Fruit fly (Drosophila melanogaster): Measurements from ENCODE around the gene CG5790.

DNA sequence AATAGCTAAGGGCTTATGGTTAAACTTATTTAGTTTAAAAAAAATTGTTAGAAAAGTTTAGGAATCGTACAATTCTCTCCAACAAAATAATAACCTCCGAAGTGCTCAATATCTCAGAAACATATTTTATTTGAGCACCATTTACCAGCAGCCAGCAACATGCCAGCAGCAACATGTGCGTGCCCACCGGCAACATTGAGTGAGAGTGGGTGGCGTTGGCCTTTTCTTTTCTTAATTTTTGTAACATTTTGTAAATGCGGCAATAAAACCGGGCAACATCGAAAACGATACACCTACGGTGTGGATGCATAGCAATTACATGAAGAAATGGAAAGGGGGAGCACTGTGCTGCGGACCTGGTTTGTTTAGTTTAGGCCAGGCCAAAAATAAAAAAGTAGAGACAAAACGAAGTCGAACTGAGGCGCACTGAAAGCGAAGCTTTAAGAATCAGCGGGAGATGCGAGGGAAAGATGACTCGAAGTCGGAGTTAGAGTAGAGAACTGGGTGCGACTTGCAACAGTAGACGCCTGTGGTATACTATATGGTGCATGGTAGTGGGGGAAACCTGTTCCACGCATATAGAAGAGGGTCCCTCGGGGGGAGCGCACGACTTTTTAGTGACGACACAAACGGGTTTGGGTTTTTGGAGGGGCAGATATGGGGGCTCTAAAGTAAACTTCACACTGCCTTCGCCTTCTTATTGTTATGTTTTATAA is 17.1 kb downstream of the CG5790 start:
- TF ChIP-seq dmrt93B (GFP tag; optimal IDR thresholded peaks at IDR 0.05) (no peak), psq (GFP tag; optimal IDR thresholded peaks at IDR 0.05) (no peak), Hr78 (GFP tag; optimal IDR thresholded peaks at IDR 0.05) (no peak), CrebA (GFP tag; optimal IDR thresholded peaks at IDR 0.05; ENCODE audit: borderline replicate concordance) (peak; percentile 53), h (GFP tag; optimal IDR thresholded peaks at IDR 0.05) (no peak), Mio (GFP tag; optimal IDR thresholded peaks at IDR 0.05) (no peak), usp (GFP tag; optimal IDR thresholded peaks at IDR 0.05) (no peak), Vsx2 (GFP tag; optimal IDR thresholded peaks at IDR 0.05; ENCODE audit: partially characterized antibody) (peak; percentile 88), Hr83 (GFP tag; optimal IDR thresholded peaks at IDR 0.05; ENCODE audit: poor library complexity, severe bottlenecking) (no peak), sage (GFP tag; optimal IDR thresholded peaks at IDR 0.05) (no peak), Rel (GFP tag; optimal IDR thresholded peaks at IDR 0.05) (no peak), Rel (tag; optimal IDR thresholded peaks at IDR 0.05) (no peak)

Measured in whole organism, wandering third instar larva.